Fruit fly (Drosophila melanogaster) S2 (cell line): Measurements from ENCODE around the gene CG31817.

Experiments used
- CG8478 ChIP-seq: fragments of >200 bp; optimal IDR thresholded peaks from 2 replicates; lab custom pipeline; 2018
- CTCF ChIP-seq, 2 experiments: fragments of >200 bp; optimal IDR thresholded peaks; 2 replicates each; lab custom pipeline; 2018

dm6 chr2L:16288393-16288731, 49.3 kb downstream of the CG31817 start:
- TF ChIP-seq CG8478 (lab: Kevin White, UChicago) (no peak), CTCF (optimal IDR thresholded peaks at IDR 0.05; lab: Kevin White, UChicago) (no peak)
